Fruit fly (Drosophila melanogaster) whole organism: ENCODE measurements around the gene CG43153.

ENCODE experiments used
- CG8478 ChIP-seq: fragments of >200 bp; optimal IDR thresholded peaks from 2 replicates; lab custom pipeline; 2018; ENCODE audit warnings: inconsistent platforms
- EcR ChIP-seq, 2 experiments: fragments of >200 bp; optimal IDR thresholded peaks; 2 replicates each; lab custom pipeline; 2017; ENCODE audit warnings: missing biosample characterization in 2 of 2, missing genetic modification characterization in 2 of 2, missing genetic modification reagents in 2 of 2
- pan ChIP-seq: fragments of >200 bp; optimal IDR thresholded peaks from 2 replicates; lab custom pipeline; 2017
- psq ChIP-seq: fragments of >200 bp; optimal IDR thresholded peaks from 2 replicates; lab custom pipeline; 2017
- usp ChIP-seq: fragments of >200 bp; optimal IDR thresholded peaks from 2 replicates; lab custom pipeline; 2017; ENCODE audit warnings: missing biosample characterization, missing genetic modification characterization, mixed read lengths

DNA sequence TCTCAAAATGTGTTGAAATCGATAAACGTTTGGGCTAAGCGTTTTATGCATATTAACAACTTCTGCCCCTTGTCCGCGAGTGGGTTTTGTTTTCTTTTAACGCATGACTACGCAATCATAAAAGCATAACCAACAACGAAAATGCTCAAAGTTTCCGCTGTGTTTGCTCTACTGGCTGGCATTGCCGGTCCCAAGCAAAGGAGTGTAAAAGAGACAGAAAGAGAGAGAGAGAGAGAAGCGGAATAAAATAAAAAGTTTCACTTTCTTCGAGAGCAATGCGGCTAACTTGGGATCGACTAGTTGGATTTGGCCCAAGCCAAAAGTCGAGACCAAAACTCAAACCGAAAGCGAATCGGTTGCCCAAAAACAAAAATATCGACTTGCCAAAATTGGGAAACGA lies 19.9 kb downstream of the CG43153 start:
- TF ChIP-seq pan (lab: Kevin White, UChicago): no peak
- TF ChIP-seq EcR (GFP tag; optimal IDR thresholded peaks at IDR 0.05; lab: Kevin White, UChicago): no peak
- TF ChIP-seq CG8478 (lab: Kevin White, UChicago): no peak
- no peak for TF ChIP-seq psq (lab: Kevin White, UChicago)
- TF ChIP-seq usp (GFP tag; lab: Kevin White, UChicago): no peak
